Worm (Caenorhabditis elegans) whole organism, young adult: ENCODE measurements around the gene C24A3.1.
A peak's percentile ranks its signal among the peaks of the same experiment; 100 is the strongest.

Experiments used
- F23B12.7 ChIP-seq: sonication (generic microtip); optimal IDR thresholded peaks from 2 replicates; lab custom pipeline; 2017; ENCODE audit warnings: missing genetic modification characterization, mild to moderate bottlenecking, missing compliant biosample characterization, antibody characterized with exemption, moderate library complexity; ENCODE audit not compliant: insufficient read depth
- F33H1.4 ChIP-seq: fragments of 200-800 bp; sonication (Bioruptor generic); IDR thresholded peaks from 2 replicates; pipeline ENCODE4 v1.3.6; 2022; ENCODE audit warnings: missing genetic modification reagents, missing genetic modification characterization, missing compliant biosample characterization
- K11D2.4 ChIP-seq: fragments of 200-800 bp; sonication (Bioruptor generic); IDR thresholded peaks from 2 replicates; pipeline ENCODE4 v1.3.6; 2022; ENCODE audit warnings: missing genetic modification reagents, missing genetic modification characterization, missing compliant biosample characterization
- T07F8.4 ChIP-seq: sonication (generic microtip); optimal IDR thresholded peaks from 2 replicates; lab custom pipeline; 2016; ENCODE audit warnings: mild to moderate bottlenecking, missing genetic modification characterization, moderate library complexity, missing compliant biosample characterization
- Y53F4B.3 ChIP-seq: fragments of 200-800 bp; sonication (Bioruptor generic); IDR thresholded peaks from 2 replicates; pipeline ENCODE4 v1.3.6; 2022; ENCODE audit warnings: missing genetic modification reagents, missing genetic modification characterization, missing compliant biosample characterization
- ZK185.1 ChIP-seq: sonication (generic microtip); optimal IDR thresholded peaks from 2 replicates; lab custom pipeline; 2016; ENCODE audit warnings: mild to moderate bottlenecking, missing genetic modification characterization, missing compliant biosample characterization; ENCODE audit not compliant: poor library complexity, severe bottlenecking
- aptf-2 ChIP-seq: fragments of 200-800 bp; sonication (Bioruptor generic); conservative IDR thresholded peaks from 2 replicates; pipeline ENCODE4 v1.3.6; 2022; ENCODE audit warnings: missing genetic modification reagents, missing genetic modification characterization, missing compliant biosample characterization
- ceh-40 ChIP-seq: fragments of 200-800 bp; sonication (Bioruptor generic); IDR thresholded peaks from 2 replicates; pipeline ENCODE4 v1.3.6; 2022; ENCODE audit warnings: missing genetic modification characterization, missing compliant biosample characterization
- dox-1 ChIP-seq: fragments of 200-800 bp; sonication (Bioruptor generic); IDR thresholded peaks from 2 replicates; pipeline ENCODE4 v1.3.6; 2022; ENCODE audit warnings: missing genetic modification reagents, missing genetic modification characterization, missing compliant biosample characterization
- dpff-1 ChIP-seq: sonication (generic microtip); optimal IDR thresholded peaks from 2 replicates; lab custom pipeline; 2017; ENCODE audit warnings: mild to moderate bottlenecking, missing genetic modification characterization, missing compliant biosample characterization
- egrh-3 ChIP-seq: fragments of 200-800 bp; sonication (Bioruptor generic); IDR thresholded peaks from 2 replicates; pipeline ENCODE4 v1.3.6; 2022; ENCODE audit warnings: missing genetic modification reagents, missing genetic modification characterization, missing compliant biosample characterization
- him-1 ChIP-seq: sonication (generic microtip); optimal IDR thresholded peaks from 2 replicates; lab custom pipeline; 2016; ENCODE audit warnings: missing genotype, missing genetic modification reagents, missing genetic modification characterization, missing compliant biosample characterization
- hlh-12 ChIP-seq: sonication (generic microtip); optimal IDR thresholded peaks from 2 replicates; lab custom pipeline; 2016; ENCODE audit warnings: missing genetic modification characterization, missing compliant biosample characterization
- hrde-1 ChIP-seq: sonication (generic microtip); optimal IDR thresholded peaks from 2 replicates; lab custom pipeline; 2016; ENCODE audit warnings: missing genetic modification characterization, mild to moderate bottlenecking, missing compliant biosample characterization, moderate library complexity, missing genotype, missing genetic modification reagents, borderline replicate concordance
- hsf-1 ChIP-seq: fragments of 200-800 bp; sonication (Bioruptor generic); IDR thresholded peaks from 2 replicates; pipeline ENCODE4 v1.3.6; 2022; ENCODE audit warnings: missing genetic modification reagents, missing genetic modification characterization, missing compliant biosample characterization
- lir-1 ChIP-seq: fragments of 200-800 bp; sonication (Bioruptor generic); conservative IDR thresholded peaks from 2 replicates; pipeline ENCODE4 v1.3.6; 2022; ENCODE audit warnings: missing genetic modification reagents, missing genetic modification characterization, missing compliant biosample characterization
- lsy-27 ChIP-seq: sonication (generic microtip); optimal IDR thresholded peaks from 2 replicates; lab custom pipeline; 2017; ENCODE audit warnings: missing genetic modification characterization, mild to moderate bottlenecking, missing compliant biosample characterization, antibody characterized with exemption, missing genotype, borderline replicate concordance; ENCODE audit not compliant: insufficient read depth
- madf-10 ChIP-seq: sonication (generic microtip); optimal IDR thresholded peaks from 2 replicates; lab custom pipeline; 2016; ENCODE audit warnings: mild to moderate bottlenecking, missing genetic modification characterization, missing compliant biosample characterization
- madf-8 ChIP-seq: fragments of 200-800 bp; sonication (Bioruptor generic); conservative IDR thresholded peaks from 2 replicates; pipeline ENCODE4 v1.3.6; 2022; ENCODE audit warnings: missing genetic modification reagents, missing genetic modification characterization, missing compliant biosample characterization
- mcd-1 ChIP-seq: fragments of 200-800 bp; sonication (Bioruptor generic); IDR thresholded peaks from 2 replicates; pipeline ENCODE4 v1.3.6; 2022; ENCODE audit warnings: missing genetic modification reagents, missing genetic modification characterization, missing compliant biosample characterization
- mel-28 ChIP-seq: sonication (generic microtip); optimal IDR thresholded peaks from 2 replicates; lab custom pipeline; 2016; ENCODE audit warnings: borderline replicate concordance, mild to moderate bottlenecking, missing genetic modification characterization, missing compliant biosample characterization
- mes-4 ChIP-seq: sonication (generic microtip); optimal IDR thresholded peaks from 2 replicates; lab custom pipeline; 2016; ENCODE audit warnings: missing genotype, missing genetic modification characterization, missing compliant biosample characterization
- mxl-1 ChIP-seq: sonication (generic microtip); optimal IDR thresholded peaks from 2 replicates; lab custom pipeline; 2016; ENCODE audit warnings: missing genetic modification characterization, missing compliant biosample characterization
- nhr-179 ChIP-seq: sonication (generic microtip); optimal IDR thresholded peaks from 2 replicates; lab custom pipeline; 2016; ENCODE audit warnings: mild to moderate bottlenecking, missing genetic modification characterization, missing compliant biosample characterization
- nhr-80 ChIP-seq: sonication (generic microtip); optimal IDR thresholded peaks from 2 replicates; lab custom pipeline; 2016; ENCODE audit warnings: missing genetic modification characterization, missing compliant biosample characterization
- nhr-90 ChIP-seq: sonication (generic microtip); optimal IDR thresholded peaks from 2 replicates; lab custom pipeline; 2016; ENCODE audit warnings: missing genotype, mild to moderate bottlenecking, missing genetic modification characterization, missing compliant biosample characterization
- rcor-1 ChIP-seq: fragments of 200-800 bp; sonication (Bioruptor generic); IDR thresholded peaks from 2 replicates; pipeline ENCODE4 v1.3.6; 2022; ENCODE audit warnings: missing genetic modification reagents, missing genetic modification characterization, missing compliant biosample characterization
- repo-1 ChIP-seq: sonication (generic microtip); optimal IDR thresholded peaks from 2 replicates; lab custom pipeline; 2017; ENCODE audit warnings: mild to moderate bottlenecking, missing genetic modification characterization, missing compliant biosample characterization
- snpc-1.1 ChIP-seq: sonication (generic microtip); optimal IDR thresholded peaks from 2 replicates; lab custom pipeline; 2017; ENCODE audit warnings: missing genetic modification characterization, mild to moderate bottlenecking, missing compliant biosample characterization, antibody characterized with exemption, moderate library complexity, missing genotype, missing genetic modification reagents; ENCODE audit not compliant: insufficient read depth
- snpc-1.3 ChIP-seq: sonication (generic microtip); optimal IDR thresholded peaks from 2 replicates; lab custom pipeline; 2017; ENCODE audit warnings: missing genetic modification characterization, mild to moderate bottlenecking, missing compliant biosample characterization, antibody characterized with exemption, moderate library complexity, missing genotype, missing genetic modification reagents; ENCODE audit not compliant: insufficient read depth
- snpc-4 ChIP-seq, 5 experiments: fragments of 150-350 bp in 1 of 5; sonication (generic microtip) in 4 of 5; optimal IDR thresholded peaks; 2 replicates each; lab custom pipeline; 2014 to 2018; ENCODE audit warnings: missing genetic modification characterization in 5 of 5, missing biosample characterization in 3 of 5, antibody characterized with exemption in 2 of 5, mild to moderate bottlenecking in 2 of 5, missing compliant biosample characterization in 2 of 5, missing genotype in 2 of 5, moderate library complexity in 2 of 5, missing genetic modification reagents in 1 of 5
- unc-130 ChIP-seq: sonication (generic microtip); optimal IDR thresholded peaks from 2 replicates; lab custom pipeline; 2016; ENCODE audit warnings: missing genetic modification reagents, missing genetic modification characterization, missing compliant biosample characterization
- zim-3 ChIP-seq: sonication (generic microtip); optimal IDR thresholded peaks from 2 replicates; lab custom pipeline; 2017; ENCODE audit warnings: mild to moderate bottlenecking, missing genetic modification characterization, moderate library complexity, missing compliant biosample characterization
- ztf-18 ChIP-seq: sonication (generic microtip); optimal IDR thresholded peaks from 2 replicates; lab custom pipeline; 2016; ENCODE audit warnings: missing genotype, mild to moderate bottlenecking, missing genetic modification characterization, missing compliant biosample characterization
- ztf-25 ChIP-seq: fragments of 200-800 bp; sonication (Bioruptor generic); IDR thresholded peaks from 2 replicates; pipeline ENCODE4 v1.3.6; 2022; ENCODE audit warnings: missing genetic modification reagents, missing genetic modification characterization, missing compliant biosample characterization
- ztf-28 ChIP-seq: fragments of 200-800 bp; sonication (Bioruptor generic); IDR thresholded peaks from 2 replicates; pipeline ENCODE4 v1.3.6; 2022; ENCODE audit warnings: missing genetic modification reagents, missing genetic modification characterization, missing compliant biosample characterization

The C24A3.1 gene

ce11 chrX:8971461-8971860, 27.4 kb upstream of the C24A3.1 start (continued):
- TF ChIP-seq dox-1 (GFP tag; lab: Robert Waterston, UW) = no peak
- TF ChIP-seq mcd-1 (GFP tag; lab: Robert Waterston, UW) = no peak
- TF ChIP-seq hrde-1 (tag; lab: Kevin White, UChicago) = peak; percentile 65
- no peak for TF ChIP-seq dpff-1
- peak; percentile 76; the same call in 1 of the 2 replicates for TF ChIP-seq ztf-25 (GFP tag; lab: Robert Waterston, UW)
- peak; percentile 43 for TF ChIP-seq zim-3 (tag; lab: Kevin White, UChicago)
- TF ChIP-seq repo-1 (tag; lab: Kevin White, UChicago) = no peak
- TF ChIP-seq ZK185.1 = peak; percentile 74
- TF ChIP-seq ceh-40 (GFP tag; lab: Robert Waterston, UW) = no peak
- no peak for TF ChIP-seq egrh-3 (GFP tag; lab: Robert Waterston, UW)
- peak; percentile 32 for TF ChIP-seq unc-130 (GFP tag; lab: Kevin White, UChicago)
- TF ChIP-seq madf-8 = no peak
- peak; percentile 19 for TF ChIP-seq mxl-1 (tag; lab: Kevin White, UChicago)
- no peak for TF ChIP-seq snpc-4 (GFP tag; optimal IDR thresholded peaks at IDR 0.05; lab: Kevin White, UChicago)
- TF ChIP-seq snpc-4 (tag; optimal IDR thresholded peaks at IDR 0.05; lab: Kevin White, UChicago) = peak in 2 of 4 experiments; percentile 35 to 66
- peak; percentile 45 for TF ChIP-seq mes-4
- peak; percentile 86 for TF ChIP-seq him-1
- no peak for TF ChIP-seq Y53F4B.3 (GFP tag; lab: Robert Waterston, UW)
- peak; percentile 64 for TF ChIP-seq madf-10
- no peak for TF ChIP-seq nhr-179 (tag; lab: Kevin White, UChicago)
- TF ChIP-seq snpc-1.1 = peak; percentile 11
- peak; percentile 54 for TF ChIP-seq ztf-18 (tag; lab: Kevin White, UChicago)
- peak; percentile 75 for TF ChIP-seq snpc-1.3 (tag; lab: Kevin White, UChicago)
- no peak for TF ChIP-seq K11D2.4 (GFP tag; lab: Robert Waterston, UW)
- TF ChIP-seq aptf-2 (GFP tag; lab: Robert Waterston, UW) = no peak
- TF ChIP-seq ztf-28 (GFP tag; lab: Robert Waterston, UW) = no peak
- peak; percentile 82 for TF ChIP-seq nhr-90 (tag; lab: Kevin White, UChicago)
- TF ChIP-seq lsy-27 (tag; lab: Kevin White, UChicago) = peak; percentile 45
- TF ChIP-seq lir-1 (GFP tag; lab: Robert Waterston, UW) = no peak; the same call in 1 of the 2 replicates
- TF ChIP-seq hlh-12 (tag; lab: Kevin White, UChicago) = peak; percentile 76
- peak; percentile 57 for TF ChIP-seq rcor-1 (GFP tag; lab: Robert Waterston, UW)
- TF ChIP-seq T07F8.4 (tag; lab: Kevin White, UChicago) = peak; percentile 73
- no peak for TF ChIP-seq nhr-80
- 0 out of 2 replicates have a peak, but pooled peaks have one; percentile 34 for TF ChIP-seq hsf-1 (GFP tag; lab: Robert Waterston, UW)
- TF ChIP-seq mel-28 = peak; percentile 18
- TF ChIP-seq F23B12.7 (tag; lab: Kevin White, UChicago) = peak; percentile 76
- TF ChIP-seq, all 124 proteins: peak for 47

ce11 chrX:8980676-8981075, 18.2 kb upstream of the C24A3.1 start, which contains the start of gene nmur-1:
nmur-1 (plus strand) TSS chrX:8980976.
- no peak for TF ChIP-seq F33H1.4 (GFP tag; lab: Robert Waterston, UW)
- no peak for TF ChIP-seq ztf-18 (tag; lab: Kevin White, UChicago)
